Worm (Caenorhabditis elegans) whole organism, late embryonic: ENCODE measurements around the gene bed-2.

Experiments
- C08G9.2 ChIP-seq: sonication (generic microtip); optimal IDR thresholded peaks from 2 replicates; lab custom pipeline; 2016; ENCODE audit warnings: mild to moderate bottlenecking, missing genetic modification characterization, moderate library complexity, missing compliant biosample characterization
- C38D4.7 ChIP-seq: fragments of 200-800 bp; sonication (Bioruptor generic); optimal IDR thresholded peaks from 2 replicates; lab custom pipeline; 2018; ENCODE audit warnings: mild to moderate bottlenecking, missing genetic modification characterization, moderate library complexity, missing compliant biosample characterization
- F13H6.1 ChIP-seq: sonication (generic microtip); optimal IDR thresholded peaks from 2 replicates; lab custom pipeline; 2016; ENCODE audit warnings: missing genetic modification characterization, missing compliant biosample characterization
- T23F11.4 ChIP-seq: fragments of 200-800 bp; sonication (Bioruptor generic); optimal IDR thresholded peaks from 2 replicates; lab custom pipeline; 2018; ENCODE audit warnings: mild to moderate bottlenecking, missing genetic modification characterization, missing compliant biosample characterization
- ceh-14 ChIP-seq: sonication (generic microtip); optimal IDR thresholded peaks from 2 replicates; lab custom pipeline; 2016; ENCODE audit warnings: missing genotype, missing genetic modification characterization, missing compliant biosample characterization
- ceh-19 ChIP-seq: fragments of 200-800 bp; sonication (Bioruptor generic); optimal IDR thresholded peaks from 2 replicates; lab custom pipeline; 2018; ENCODE audit warnings: mild to moderate bottlenecking, missing genetic modification characterization, missing compliant biosample characterization
- ceh-2 ChIP-seq: sonication (generic microtip); optimal IDR thresholded peaks from 2 replicates; lab custom pipeline; 2016; ENCODE audit warnings: missing genotype, missing genetic modification characterization, missing compliant biosample characterization
- ceh-30 ChIP-seq: fragments of 150-350 bp; optimal IDR thresholded peaks from 2 replicates; lab custom pipeline; 2014; ENCODE audit warnings: missing biosample characterization, missing genetic modification characterization
- ceh-31 ChIP-seq: sonication (generic microtip); optimal IDR thresholded peaks from 2 replicates; lab custom pipeline; 2016; ENCODE audit warnings: missing genetic modification characterization, missing compliant biosample characterization
- ceh-48 ChIP-seq: sonication (generic microtip); optimal IDR thresholded peaks from 2 replicates; lab custom pipeline; 2016; ENCODE audit warnings: missing genetic modification characterization, inconsistent platforms, missing compliant biosample characterization
- ceh-6 ChIP-seq: fragments of 200-800 bp; sonication (Bioruptor generic); optimal IDR thresholded peaks from 2 replicates; lab custom pipeline; 2018; ENCODE audit warnings: mild to moderate bottlenecking, missing genetic modification characterization, missing compliant biosample characterization
- che-1 ChIP-seq: sonication (generic microtip); optimal IDR thresholded peaks from 2 replicates; lab custom pipeline; 2016; ENCODE audit warnings: mild to moderate bottlenecking, missing genetic modification characterization, missing compliant biosample characterization
- elt-2 ChIP-seq: sonication (generic microtip); optimal IDR thresholded peaks from 2 replicates; lab custom pipeline; 2016; ENCODE audit warnings: missing genetic modification reagents, missing genetic modification characterization, missing compliant biosample characterization
- elt-4 ChIP-seq: sonication (generic microtip); optimal IDR thresholded peaks from 2 replicates; lab custom pipeline; 2016; ENCODE audit warnings: missing genetic modification characterization, missing compliant biosample characterization
- ets-4 ChIP-seq: sonication (generic microtip); optimal IDR thresholded peaks from 2 replicates; lab custom pipeline; 2016; ENCODE audit warnings: missing genetic modification characterization, missing compliant biosample characterization
- fax-1 ChIP-seq: sonication (generic microtip); optimal IDR thresholded peaks from 2 replicates; lab custom pipeline; 2016; ENCODE audit warnings: missing genotype, missing genetic modification characterization, missing compliant biosample characterization
- hlh-13 ChIP-seq: fragments of 200-800 bp; sonication (Bioruptor generic); optimal IDR thresholded peaks from 2 replicates; lab custom pipeline; 2018; ENCODE audit warnings: mild to moderate bottlenecking, missing genetic modification characterization, missing compliant biosample characterization
- hlh-30 ChIP-seq: sonication (generic microtip); optimal IDR thresholded peaks from 2 replicates; lab custom pipeline; 2017; ENCODE audit warnings: antibody characterized with exemption, missing genetic modification characterization, missing compliant biosample characterization; ENCODE audit not compliant: insufficient read depth
- hlh-8 ChIP-seq: sonication (generic microtip); optimal IDR thresholded peaks from 2 replicates; lab custom pipeline; 2016; ENCODE audit warnings: missing genotype, missing genetic modification characterization, missing compliant biosample characterization
- lim-6 ChIP-seq: sonication (generic microtip); optimal IDR thresholded peaks from 2 replicates; lab custom pipeline; 2016; ENCODE audit warnings: missing genetic modification characterization, missing compliant biosample characterization
- madf-2 ChIP-seq: sonication (generic microtip); optimal IDR thresholded peaks from 2 replicates; lab custom pipeline; 2017; ENCODE audit warnings: missing genetic modification characterization, missing compliant biosample characterization
- mec-3 ChIP-seq: sonication (generic microtip); optimal IDR thresholded peaks from 2 replicates; lab custom pipeline; 2016; ENCODE audit warnings: borderline replicate concordance, missing genetic modification characterization, missing compliant biosample characterization
- odd-2 ChIP-seq: sonication (generic microtip); optimal IDR thresholded peaks from 2 replicates; lab custom pipeline; 2017; ENCODE audit warnings: antibody characterized with exemption, mild to moderate bottlenecking, missing genetic modification characterization, missing compliant biosample characterization
- pha-2 ChIP-seq: sonication (generic microtip); optimal IDR thresholded peaks from 2 replicates; lab custom pipeline; 2017; ENCODE audit warnings: mild to moderate bottlenecking, missing genetic modification characterization, missing compliant biosample characterization
- pros-1 ChIP-seq: fragments of 150-350 bp; optimal IDR thresholded peaks from 2 replicates; lab custom pipeline; 2014; ENCODE audit warnings: missing biosample characterization, missing genetic modification reagents, missing genetic modification characterization
- ref-2 ChIP-seq: sonication (generic microtip); optimal IDR thresholded peaks from 2 replicates; lab custom pipeline; 2016; ENCODE audit warnings: missing genetic modification characterization, missing compliant biosample characterization
- rnt-1 ChIP-seq: sonication (generic microtip); optimal IDR thresholded peaks from 2 replicates; lab custom pipeline; 2016; ENCODE audit warnings: missing genetic modification characterization, missing compliant biosample characterization
- syd-9 ChIP-seq: sonication (generic microtip); optimal IDR thresholded peaks from 2 replicates; lab custom pipeline; 2016; ENCODE audit warnings: mild to moderate bottlenecking, missing genetic modification characterization, moderate library complexity, missing compliant biosample characterization
- tbx-7 ChIP-seq: sonication (generic microtip); optimal IDR thresholded peaks from 2 replicates; lab custom pipeline; 2016; ENCODE audit warnings: missing genotype, missing genetic modification characterization, missing compliant biosample characterization
- unc-3 ChIP-seq, 2 experiments: fragments of 200-800 bp in 1 of 2; sonication (Bioruptor generic) in 1 of 2; sonication (generic microtip) in 1 of 2; conservative IDR thresholded peaks in 1 of 2; optimal IDR thresholded peaks in 1 of 2; 2 replicates each; pipeline versions ENCODE4 v1.3.6 to Lab custom; 2016 to 2022; ENCODE audit warnings: missing compliant biosample characterization in 2 of 2, missing genetic modification characterization in 2 of 2, missing genetic modification reagents in 1 of 2
- unc-42 ChIP-seq: sonication (generic microtip); optimal IDR thresholded peaks from 2 replicates; lab custom pipeline; 2016; ENCODE audit warnings: missing genotype, missing genetic modification characterization, missing compliant biosample characterization
- unc-86 ChIP-seq: sonication (generic microtip); optimal IDR thresholded peaks from 2 replicates; lab custom pipeline; 2016; ENCODE audit warnings: missing genetic modification characterization, missing compliant biosample characterization

Gene bed-2

DNA sequence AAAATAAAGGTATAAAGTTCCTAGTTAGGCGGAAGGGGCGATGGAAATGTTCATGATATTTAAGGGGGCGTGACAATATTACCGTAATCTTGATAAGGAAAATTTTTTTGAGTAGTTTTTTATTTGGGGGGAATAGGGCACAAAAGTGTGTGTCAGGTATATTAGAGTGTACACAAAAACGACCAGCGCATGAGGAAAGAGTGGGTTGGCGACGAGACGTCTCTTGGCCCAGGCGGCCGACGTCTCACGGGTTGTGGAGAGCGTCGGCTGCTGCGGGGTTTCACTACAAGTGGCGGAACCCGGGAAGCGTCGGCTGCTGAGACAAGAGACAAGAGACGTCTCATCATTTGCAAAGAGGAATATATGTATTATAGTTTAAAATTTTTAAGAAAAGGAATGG, 6.9 kb downstream of the bed-2 start:
- TF ChIP-seq elt-4 (no peak), odd-2 (tag; lab: Kevin White, UChicago) (no peak), F13H6.1 (tag; lab: Kevin White, UChicago) (no peak), T23F11.4 (GFP tag; lab: Kevin White, UChicago) (no peak), ceh-48 (tag; lab: Kevin White, UChicago) (no peak), madf-2 (tag; lab: Kevin White, UChicago) (no peak), hlh-8 (tag; lab: Kevin White, UChicago) (no peak), ref-2 (peak; percentile 52), mec-3 (tag; lab: Kevin White, UChicago) (no peak), elt-2 (tag; lab: Kevin White, UChicago) (peak; percentile 6), ceh-6 (GFP tag; lab: Kevin White, UChicago) (no peak)

DNA sequence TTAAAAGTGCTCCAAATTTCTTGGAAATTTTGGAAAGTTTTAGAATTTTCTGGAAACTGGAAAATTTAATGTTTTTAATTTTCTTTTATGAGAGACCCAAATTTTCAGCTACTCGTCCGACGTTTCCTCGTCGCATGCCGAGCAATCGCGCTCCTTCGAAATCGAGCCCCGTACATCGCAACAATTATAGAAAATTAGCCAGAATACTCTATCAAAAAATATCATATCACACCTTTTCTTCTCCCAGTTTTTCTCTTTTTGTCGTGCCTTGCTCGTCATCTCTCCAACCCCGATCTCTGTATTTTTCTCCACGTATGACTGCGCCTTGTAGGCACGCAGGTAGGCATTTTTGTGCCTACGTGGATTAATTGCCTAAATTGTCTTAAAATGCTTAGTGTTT, 8.3 kb downstream of the bed-2 start:
- TF ChIP-seq pha-2 (tag; lab: Kevin White, UChicago) (no peak), hlh-13 (GFP tag; lab: Kevin White, UChicago) (no peak), ceh-14 (tag; lab: Kevin White, UChicago) (no peak), tbx-7 (tag; lab: Kevin White, UChicago) (no peak), syd-9 (tag; lab: Kevin White, UChicago) (no peak), rnt-1 (tag; lab: Kevin White, UChicago) (no peak), ref-2 (no peak), C38D4.7 (GFP tag; lab: Kevin White, UChicago) (no peak), ceh-2 (tag; lab: Kevin White, UChicago) (no peak), ceh-19 (no peak)

DNA sequence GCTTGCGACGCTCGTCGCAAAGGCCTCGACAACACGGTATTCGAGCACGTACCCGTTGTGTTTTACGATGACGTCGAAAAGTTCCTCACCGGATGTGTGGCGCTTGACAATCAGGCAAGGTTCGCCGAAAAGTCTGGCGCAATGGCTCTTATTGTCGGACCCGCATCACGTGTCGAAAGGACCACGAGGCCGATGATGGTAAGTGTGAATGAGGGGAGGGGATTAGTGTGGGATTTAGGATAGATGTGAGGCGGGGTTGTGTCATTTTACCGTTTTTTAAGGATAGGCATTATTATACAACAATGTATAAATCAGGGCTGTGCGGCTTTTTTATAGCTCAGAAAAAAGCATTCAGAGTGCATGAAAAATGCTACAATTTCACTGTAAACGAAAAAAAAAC, 10.8 kb downstream of the bed-2 start:
- TF ChIP-seq hlh-30 (tag; lab: Kevin White, UChicago) (peak; percentile 58), ets-4 (no peak), unc-3 (GFP tag; conservative IDR thresholded peaks at IDR 0.05; lab: Robert Waterston, UW) (no peak), unc-3 (tag; optimal IDR thresholded peaks at IDR 0.05; lab: Kevin White, UChicago) (no peak)

DNA sequence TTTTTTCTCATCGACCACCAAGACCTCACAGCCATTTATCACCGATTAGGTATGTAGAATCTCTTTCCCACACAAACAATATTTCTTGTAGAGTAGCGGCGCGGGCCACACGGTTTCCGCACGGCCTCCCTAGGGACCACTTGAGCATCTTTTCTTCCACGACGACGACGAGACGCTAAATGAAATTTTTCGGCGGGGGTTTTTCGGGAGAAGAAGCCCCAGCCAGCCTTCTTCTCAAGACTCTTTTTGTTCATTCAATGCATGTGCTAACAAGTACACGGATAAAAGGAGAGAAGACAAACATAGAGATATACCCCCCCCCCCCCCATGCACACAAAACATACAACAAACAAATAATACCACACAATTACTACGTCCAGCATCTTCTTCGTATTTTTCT, 11.6 kb downstream of the bed-2 start:
- TF ChIP-seq C08G9.2 (no peak), ets-4 (no peak), ceh-31 (tag; lab: Kevin White, UChicago) (peak; percentile 18), ceh-30 (tag; lab: Kevin White, UChicago) (no peak), unc-42 (tag; lab: Kevin White, UChicago) (peak; percentile 49), ceh-14 (tag; lab: Kevin White, UChicago) (peak; percentile 9), unc-3 (GFP tag; conservative IDR thresholded peaks at IDR 0.05; lab: Robert Waterston, UW) (peak; percentile 35), unc-3 (tag; optimal IDR thresholded peaks at IDR 0.05; lab: Kevin White, UChicago) (peak; percentile 35), ref-2 (no peak), ceh-48 (tag; lab: Kevin White, UChicago) (no peak)

DNA sequence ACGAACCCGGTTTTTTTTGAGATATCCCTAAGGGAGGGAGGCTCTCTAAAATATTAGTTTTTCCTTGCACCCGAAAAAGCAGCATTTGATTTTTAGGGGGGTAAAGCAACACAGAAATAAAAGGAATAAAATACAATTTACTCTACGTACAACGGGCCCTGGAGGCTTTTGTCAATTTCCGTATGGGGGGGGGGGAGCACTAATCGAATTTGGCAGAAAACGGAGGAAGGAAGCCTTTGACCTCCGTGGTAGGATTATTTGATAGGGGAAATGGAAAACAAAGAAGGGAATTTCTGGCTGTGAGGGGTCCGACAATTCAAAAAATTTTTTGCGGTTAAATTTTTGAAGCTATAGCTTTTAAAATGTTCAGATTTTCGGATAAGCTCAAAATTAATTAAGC, 12.7 kb downstream of the bed-2 start:
- TF ChIP-seq pros-1 (tag; lab: Kevin White, UChicago): no peak
- no peak for TF ChIP-seq ceh-2 (tag; lab: Kevin White, UChicago)
- TF ChIP-seq unc-42 (tag; lab: Kevin White, UChicago): peak; percentile 92
- TF ChIP-seq pha-2 (tag; lab: Kevin White, UChicago): no peak

DNA sequence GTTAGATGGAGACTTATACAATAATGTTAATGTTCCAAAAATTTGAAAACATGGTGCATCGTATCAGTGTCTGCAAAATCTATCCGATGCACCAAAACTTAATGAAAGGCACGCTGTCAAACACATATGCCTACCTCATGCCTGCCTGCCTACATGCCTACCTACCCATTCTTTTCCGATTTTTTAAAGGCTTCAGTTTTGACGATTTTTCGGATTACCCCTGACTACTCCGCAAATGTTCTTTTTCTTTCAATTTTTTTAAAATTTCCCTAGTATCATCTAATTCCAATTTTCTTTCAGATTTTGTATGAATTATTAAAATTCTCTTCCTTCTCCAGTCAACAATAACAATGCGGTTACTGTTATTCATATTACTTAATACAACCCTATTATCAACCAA, 14.0 kb downstream of the bed-2 start, which contains the start of gene plr-1:
TSS of gene plr-1 (plus strand) at position 301 of the 400 bp plus-strand sequence.
- no peak for TF ChIP-seq unc-3 (GFP tag; conservative IDR thresholded peaks at IDR 0.05; lab: Robert Waterston, UW)
- no peak for TF ChIP-seq unc-3 (tag; optimal IDR thresholded peaks at IDR 0.05; lab: Kevin White, UChicago)
- TF ChIP-seq ceh-31 (tag; lab: Kevin White, UChicago): no peak
- no peak for TF ChIP-seq ref-2
- no peak for TF ChIP-seq C08G9.2
- no peak for TF ChIP-seq che-1
- TF ChIP-seq lim-6 (tag; lab: Kevin White, UChicago): no peak
- TF ChIP-seq ceh-48 (tag; lab: Kevin White, UChicago): no peak
- TF ChIP-seq rnt-1 (tag; lab: Kevin White, UChicago): no peak
- no peak for TF ChIP-seq syd-9 (tag; lab: Kevin White, UChicago)
- no peak for TF ChIP-seq fax-1 (tag; lab: Kevin White, UChicago)
- no peak for TF ChIP-seq unc-86 (tag; lab: Kevin White, UChicago)
- TF ChIP-seq, all 69 proteins: peak for 0
